Fruit fly (Drosophila melanogaster): ENCODE data around the gene CG45488.
A peak's percentile ranks its signal among the peaks of the same experiment; 100 is the strongest.

CG45488 gene

DNA sequence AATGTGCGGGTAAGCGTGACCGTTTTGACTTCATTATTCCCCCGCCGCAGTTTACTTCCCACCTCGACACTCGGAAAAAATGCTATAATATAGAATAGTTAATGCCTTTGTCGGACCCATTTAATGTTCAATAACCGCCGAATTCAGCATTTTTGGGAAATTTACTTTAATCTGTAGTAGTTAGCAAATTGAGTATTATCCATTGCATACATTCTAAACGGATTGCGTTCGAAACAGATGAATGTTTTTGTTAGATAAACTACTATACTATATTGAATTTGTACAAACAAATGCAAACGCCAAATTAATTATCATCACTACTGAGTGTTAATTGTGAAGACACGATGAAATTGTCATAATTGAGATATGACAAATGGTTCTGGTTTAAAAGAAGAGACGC lies 36.0 kb downstream of the CG45488 start (continued):
- TF ChIP-seq CG10631 (GFP tag; optimal IDR thresholded peaks at IDR 0.05) (peak; percentile 8), CG32006 (GFP tag; optimal IDR thresholded peaks at IDR 0.05) (peak; percentile 69), Hr38 (GFP tag; optimal IDR thresholded peaks at IDR 0.05) (no peak), Met (GFP tag; optimal IDR thresholded peaks at IDR 0.05) (peak; percentile 0), Eip75B (GFP tag; optimal IDR thresholded peaks at IDR 0.05) (no peak), Eip78C (GFP tag) (peak; percentile 21), Lpt (GFP tag; optimal IDR thresholded peaks at IDR 0.05) (no peak), Sox14 (GFP tag; optimal IDR thresholded peaks at IDR 0.05) (no peak), CG6163 (GFP tag; IDR thresholded peaks at IDR 0.05) (no peak), salr (GFP tag; optimal IDR thresholded peaks at IDR 0.05) (peak in 1 of 2 experiments; percentile 9), CG34406 (GFP tag; optimal IDR thresholded peaks at IDR 0.05) (peak; percentile 14), CG8119 (GFP tag; IDR thresholded peaks at IDR 0.05) (no peak), fd59A (GFP tag; optimal IDR thresholded peaks at IDR 0.05) (no peak), esn (GFP tag; optimal IDR thresholded peaks at IDR 0.05) (peak; percentile 24), CG10669 (GFP tag; optimal IDR thresholded peaks at IDR 0.05) (peak; percentile 20), Sox15 (GFP tag; optimal IDR thresholded peaks at IDR 0.05) (no peak), CG6808 (GFP tag; optimal IDR thresholded peaks at IDR 0.05) (peak; percentile 25), cyc (GFP tag; optimal IDR thresholded peaks at IDR 0.05) (no peak), CG6854 (GFP tag; optimal IDR thresholded peaks at IDR 0.05) (no peak), CG3919 (GFP tag; optimal IDR thresholded peaks at IDR 0.05) (peak; percentile 18), Ets96B (tag; optimal IDR thresholded peaks at IDR 0.05) (no peak), CG16779 (tag; optimal IDR thresholded peaks at IDR 0.05) (no peak)

DNA sequence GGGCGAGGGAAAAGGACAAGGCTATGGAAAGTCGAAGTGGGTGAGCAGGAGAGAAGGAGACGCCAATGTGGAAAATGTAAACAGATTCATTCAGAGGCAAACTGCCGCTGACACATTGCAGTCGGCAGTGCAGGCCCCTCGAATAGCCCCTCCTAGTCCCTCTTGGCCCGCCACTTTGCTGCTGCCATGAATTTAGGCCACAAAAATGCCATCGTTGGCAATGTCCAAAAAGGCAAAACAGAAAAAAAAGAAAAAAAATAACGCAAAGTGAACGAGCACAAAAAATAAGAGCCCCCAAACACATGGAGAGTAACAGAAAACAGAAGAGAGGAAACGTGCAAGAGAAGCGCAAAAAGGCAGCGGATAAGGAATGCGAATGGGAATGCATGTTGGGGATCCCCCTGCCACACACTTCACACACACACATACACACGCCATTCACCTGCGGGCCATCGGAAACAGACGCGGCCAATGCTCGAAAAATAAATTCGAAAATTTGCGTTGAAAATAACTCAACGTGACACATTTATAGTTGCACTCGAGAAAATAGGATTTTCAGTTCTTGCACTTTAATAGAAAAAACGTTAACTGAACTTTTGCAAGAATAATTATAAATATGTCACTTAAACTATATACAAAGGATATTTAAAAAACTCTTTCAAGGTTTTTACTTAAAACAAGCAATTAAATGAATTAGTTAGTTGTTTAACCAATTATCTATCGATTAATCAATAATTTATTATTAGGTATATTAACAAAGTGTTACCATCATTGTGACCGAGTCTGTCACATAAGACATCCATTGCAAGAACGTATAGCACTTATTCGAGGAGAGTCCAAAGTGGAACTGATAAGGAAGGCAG lies 41.7 kb downstream of the CG45488 start:
- TF ChIP-seq CG16779 (tag; optimal IDR thresholded peaks at IDR 0.05) (no peak), cyc (GFP tag; optimal IDR thresholded peaks at IDR 0.05) (peak; percentile 43), Eip93F (GFP tag; optimal IDR thresholded peaks at IDR 0.05) (no peak), net (GFP tag; optimal IDR thresholded peaks at IDR 0.05) (peak; percentile 70), CG9139 (GFP tag; optimal IDR thresholded peaks at IDR 0.05) (no peak), Sox102F (GFP tag; optimal IDR thresholded peaks at IDR 0.05) (peak; percentile 41), CG6163 (GFP tag; IDR thresholded peaks at IDR 0.05) (peak; percentile 38; the same call in 1 of the 3 replicates), Gug (GFP tag; IDR thresholded peaks at IDR 0.05) (no peak), Ets21C (GFP tag; optimal IDR thresholded peaks at IDR 0.05) (peak; percentile 3), CG8119 (GFP tag; IDR thresholded peaks at IDR 0.05) (peak; percentile 61), Blimp-1 (GFP tag; optimal IDR thresholded peaks at IDR 0.05) (no peak), Sox14 (GFP tag; optimal IDR thresholded peaks at IDR 0.05) (peak; percentile 29), CG7368 (GFP tag; optimal IDR thresholded peaks at IDR 0.05) (peak; percentile 36), CG34406 (GFP tag; optimal IDR thresholded peaks at IDR 0.05) (peak; percentile 61), Hr38 (GFP tag; optimal IDR thresholded peaks at IDR 0.05) (no peak), dsx (GFP tag; optimal IDR thresholded peaks at IDR 0.05; ENCODE audit: poor library complexity, severe bottlenecking) (peak; percentile 28), acj6 (GFP tag; optimal IDR thresholded peaks at IDR 0.05) (peak; percentile 69), eg (GFP tag; IDR thresholded peaks at IDR 0.05) (peak; percentile 66), CG10631 (GFP tag; optimal IDR thresholded peaks at IDR 0.05) (peak; percentile 50), spab (GFP tag; optimal IDR thresholded peaks at IDR 0.05) (peak; percentile 9), CG4318 (GFP tag; optimal IDR thresholded peaks at IDR 0.05) (peak; percentile 20), CG6792 (GFP tag; optimal IDR thresholded peaks at IDR 0.05) (peak; percentile 46), esn (GFP tag; optimal IDR thresholded peaks at IDR 0.05) (peak; percentile 67), Eip78C (GFP tag) (peak; percentile 92), CG10669 (GFP tag; optimal IDR thresholded peaks at IDR 0.05) (peak; percentile 53), fd59A (GFP tag; optimal IDR thresholded peaks at IDR 0.05) (no peak), CG6276 (GFP tag; optimal IDR thresholded peaks at IDR 0.05) (peak; percentile 33), CG11294 (GFP tag; IDR thresholded peaks at IDR 0.05) (no peak), CG31627 (GFP tag; optimal IDR thresholded peaks at IDR 0.05) (peak; percentile 12), Lpt (GFP tag; optimal IDR thresholded peaks at IDR 0.05) (no peak), fd85E (GFP tag; optimal IDR thresholded peaks at IDR 0.05) (no peak), salr (GFP tag; optimal IDR thresholded peaks at IDR 0.05) (peak in 1 of 2 experiments; percentile 43), vri (GFP tag; optimal IDR thresholded peaks at IDR 0.05) (no peak), Hr39 (GFP tag; optimal IDR thresholded peaks at IDR 0.05) (peak; percentile 30), achi (GFP tag; optimal IDR thresholded peaks at IDR 0.05) (peak; percentile 71), topi (GFP tag; optimal IDR thresholded peaks at IDR 0.05) (peak; percentile 58), CG8632 (GFP tag; optimal IDR thresholded peaks at IDR 0.05) (peak; percentile 60), pdm3 (GFP tag; optimal IDR thresholded peaks at IDR 0.05) (peak; percentile 57)

All from whole organism, prepupa.